Worm (Caenorhabditis elegans): ENCODE results near the gene Y57G11A.5.

Y57G11A.5 gene

DNA sequence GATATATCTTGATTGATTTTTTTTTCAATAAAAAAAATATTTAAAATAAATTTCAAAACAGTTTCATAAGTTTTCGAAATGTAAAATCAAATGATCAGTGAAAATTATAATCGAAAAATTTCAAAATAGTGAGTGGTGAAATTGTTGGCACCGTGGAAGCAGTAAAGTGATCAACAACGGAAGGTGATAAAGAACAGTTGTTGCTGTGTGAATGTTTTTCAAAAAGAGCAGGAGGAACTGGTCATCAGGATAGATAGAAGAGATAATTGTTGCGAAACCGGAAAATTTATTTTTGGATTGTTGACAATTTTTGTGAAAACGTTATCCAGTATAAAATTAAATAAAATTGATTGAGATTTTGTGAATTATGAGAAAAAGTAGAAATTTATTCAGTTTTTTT lies 6.3 kb downstream of the Y57G11A.5 start:
- TF ChIP-seq pes-1 (GFP tag; IDR thresholded peaks at IDR 0.05): no peak
- no peak for TF ChIP-seq hnd-1 (tag; optimal IDR thresholded peaks at IDR 0.05)
- no peak for TF ChIP-seq ceh-36 (tag; optimal IDR thresholded peaks at IDR 0.05)
- no peak for TF ChIP-seq tra-4 (tag; optimal IDR thresholded peaks at IDR 0.05)
- TF ChIP-seq tbx-37 (GFP tag; conservative IDR thresholded peaks at IDR 0.05): no peak
- TF ChIP-seq tbx-11 (GFP tag; IDR thresholded peaks at IDR 0.05): no peak
- no peak for TF ChIP-seq aly-1 (tag; optimal IDR thresholded peaks at IDR 0.05)
- TF ChIP-seq flt-1 (GFP tag; IDR thresholded peaks at IDR 0.05): no peak
- TF ChIP-seq sea-1 (GFP tag; conservative IDR thresholded peaks at IDR 0.05): no peak
- no peak for TF ChIP-seq F13C5.2 (tag; optimal IDR thresholded peaks at IDR 0.05)
- no peak for TF ChIP-seq hmbx-1 (tag; optimal IDR thresholded peaks at IDR 0.05)
- TF ChIP-seq ets-7 (tag; optimal IDR thresholded peaks at IDR 0.05): no peak
- TF ChIP-seq ceh-13 (GFP tag; optimal IDR thresholded peaks at IDR 0.05): no peak
- TF ChIP-seq B0310.2 (tag; optimal IDR thresholded peaks at IDR 0.05): no peak
- no peak for TF ChIP-seq scrt-1 (GFP tag; IDR thresholded peaks at IDR 0.05)
- TF ChIP-seq ama-1 (optimal IDR thresholded peaks at IDR 0.05): no peak
- TF ChIP-seq hmg-4 (GFP tag; optimal IDR thresholded peaks at IDR 0.05): no peak

- TF ChIP-seq aly-1 (tag; optimal IDR thresholded peaks at IDR 0.05) (no peak), F13C5.2 (tag; optimal IDR thresholded peaks at IDR 0.05) (no peak), hmg-4 (GFP tag; optimal IDR thresholded peaks at IDR 0.05) (no peak), tra-4 (tag; optimal IDR thresholded peaks at IDR 0.05) (no peak), tbx-11 (GFP tag; IDR thresholded peaks at IDR 0.05) (no peak), hmbx-1 (tag; optimal IDR thresholded peaks at IDR 0.05) (no peak), ceh-36 (tag; optimal IDR thresholded peaks at IDR 0.05) (no peak), ceh-13 (GFP tag; optimal IDR thresholded peaks at IDR 0.05) (no peak), ama-1 (optimal IDR thresholded peaks at IDR 0.05) (no peak), hnd-1 (tag; optimal IDR thresholded peaks at IDR 0.05) (no peak), ets-7 (tag; optimal IDR thresholded peaks at IDR 0.05) (no peak)
These were observed 7.2 kb downstream of the Y57G11A.5 start, which contains the start of gene tag-273 for ce11 chrIV:14505066-14505465. Gene tag-273 (minus strand): TSS chrIV:14505166.

ce11 chrIV:14496494-14496893 lies 15.8 kb downstream of the Y57G11A.5 start:
- TF ChIP-seq F13C5.2 (tag; optimal IDR thresholded peaks at IDR 0.05) (no peak), ceh-36 (tag; optimal IDR thresholded peaks at IDR 0.05) (no peak), hnd-1 (tag; optimal IDR thresholded peaks at IDR 0.05) (no peak), tbx-37 (GFP tag; conservative IDR thresholded peaks at IDR 0.05) (no peak), sea-1 (GFP tag; conservative IDR thresholded peaks at IDR 0.05) (no peak), scrt-1 (GFP tag; IDR thresholded peaks at IDR 0.05) (0 out of 2 replicates have a peak, but pooled peaks have one; percentile 13), ama-1 (optimal IDR thresholded peaks at IDR 0.05) (no peak)

DNA sequence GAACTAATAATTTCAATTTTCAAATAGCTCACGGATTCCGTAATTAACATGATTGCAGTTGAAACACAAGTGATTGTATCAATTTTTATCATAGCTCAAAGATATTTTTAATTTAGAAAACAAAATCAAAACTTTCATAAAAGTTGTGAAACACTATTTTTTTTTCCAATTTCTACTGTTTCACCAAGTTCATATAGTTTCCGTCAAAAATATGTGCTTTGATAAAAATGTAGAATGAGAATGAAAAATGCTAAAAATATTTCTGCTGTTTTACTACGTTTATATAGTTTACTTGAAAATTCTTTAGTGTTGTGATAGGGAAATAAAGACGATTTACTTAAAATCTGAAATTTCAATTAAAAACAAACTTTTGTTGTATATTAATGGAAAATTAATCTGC lies 16.8 kb downstream of the Y57G11A.5 start:
- TF ChIP-seq tra-4 (tag; optimal IDR thresholded peaks at IDR 0.05) (no peak), hnd-1 (tag; optimal IDR thresholded peaks at IDR 0.05) (no peak), B0310.2 (tag; optimal IDR thresholded peaks at IDR 0.05) (no peak), pes-1 (GFP tag; IDR thresholded peaks at IDR 0.05) (no peak), F13C5.2 (tag; optimal IDR thresholded peaks at IDR 0.05) (no peak), ceh-36 (tag; optimal IDR thresholded peaks at IDR 0.05) (no peak), tbx-37 (GFP tag; conservative IDR thresholded peaks at IDR 0.05) (no peak), flt-1 (GFP tag; IDR thresholded peaks at IDR 0.05) (no peak), ceh-13 (GFP tag; optimal IDR thresholded peaks at IDR 0.05) (no peak), hmbx-1 (tag; optimal IDR thresholded peaks at IDR 0.05) (no peak), ets-7 (tag; optimal IDR thresholded peaks at IDR 0.05) (no peak), ama-1 (optimal IDR thresholded peaks at IDR 0.05) (no peak), aly-1 (tag; optimal IDR thresholded peaks at IDR 0.05) (no peak), hmg-4 (GFP tag; optimal IDR thresholded peaks at IDR 0.05) (no peak), sea-1 (GFP tag; conservative IDR thresholded peaks at IDR 0.05) (no peak), scrt-1 (GFP tag; IDR thresholded peaks at IDR 0.05) (no peak), tbx-11 (GFP tag; IDR thresholded peaks at IDR 0.05) (no peak)

- no peak for TF ChIP-seq ets-7 (tag; optimal IDR thresholded peaks at IDR 0.05)
- no peak for TF ChIP-seq scrt-1 (GFP tag; IDR thresholded peaks at IDR 0.05)
- TF ChIP-seq hmg-4 (GFP tag; optimal IDR thresholded peaks at IDR 0.05): no peak
- no peak for TF ChIP-seq ceh-36 (tag; optimal IDR thresholded peaks at IDR 0.05)
- no peak for TF ChIP-seq ceh-13 (GFP tag; optimal IDR thresholded peaks at IDR 0.05)
- TF ChIP-seq sea-1 (GFP tag; conservative IDR thresholded peaks at IDR 0.05): no peak
- no peak for TF ChIP-seq hmbx-1 (tag; optimal IDR thresholded peaks at IDR 0.05)
- TF ChIP-seq pes-1 (GFP tag; IDR thresholded peaks at IDR 0.05): no peak
- TF ChIP-seq flt-1 (GFP tag; IDR thresholded peaks at IDR 0.05): no peak
- TF ChIP-seq tbx-11 (GFP tag; IDR thresholded peaks at IDR 0.05): no peak
- no peak for TF ChIP-seq ama-1 (optimal IDR thresholded peaks at IDR 0.05)
- no peak for TF ChIP-seq tra-4 (tag; optimal IDR thresholded peaks at IDR 0.05)
- TF ChIP-seq B0310.2 (tag; optimal IDR thresholded peaks at IDR 0.05): no peak
These were observed 21.2 kb downstream of the Y57G11A.5 start for ce11 chrIV:14491135-14491534.

DNA sequence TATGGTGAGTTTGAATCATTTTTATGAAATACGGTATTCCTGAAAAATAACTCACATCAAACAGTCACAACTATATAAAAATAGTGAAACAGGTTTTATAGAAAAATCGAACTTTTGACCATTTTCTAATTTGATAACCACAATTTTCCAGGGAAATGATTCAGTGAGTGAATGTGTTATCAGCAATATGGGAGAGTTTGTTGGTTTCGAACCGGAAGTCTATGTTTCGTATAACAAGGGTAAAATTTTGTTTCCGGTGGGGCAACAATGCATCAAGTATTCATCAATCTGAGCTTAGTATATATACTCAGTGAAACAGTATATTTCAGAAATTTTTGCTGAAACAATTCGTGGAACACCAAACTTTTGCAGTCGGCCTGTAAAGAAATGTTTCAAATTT lies 28.9 kb downstream of the Y57G11A.5 start:
- no peak for TF ChIP-seq tra-4 (tag; optimal IDR thresholded peaks at IDR 0.05)
- no peak for TF ChIP-seq pes-1 (GFP tag; IDR thresholded peaks at IDR 0.05)
- TF ChIP-seq sea-1 (GFP tag; conservative IDR thresholded peaks at IDR 0.05): no peak
- TF ChIP-seq flt-1 (GFP tag; IDR thresholded peaks at IDR 0.05): no peak
- TF ChIP-seq F13C5.2 (tag; optimal IDR thresholded peaks at IDR 0.05): no peak
- TF ChIP-seq ets-7 (tag; optimal IDR thresholded peaks at IDR 0.05): no peak
- TF ChIP-seq aly-1 (tag; optimal IDR thresholded peaks at IDR 0.05): no peak
- TF ChIP-seq B0310.2 (tag; optimal IDR thresholded peaks at IDR 0.05): no peak
- TF ChIP-seq tbx-37 (GFP tag; conservative IDR thresholded peaks at IDR 0.05): no peak

ce11 chrIV:14481984-14482383 lies 30.3 kb downstream of the Y57G11A.5 start, which contains the start of gene Y57G11A.4:
Gene Y57G11A.4 (plus strand): TSS chrIV:14482284.
- TF ChIP-seq B0310.2 (tag; optimal IDR thresholded peaks at IDR 0.05) (no peak), tra-4 (tag; optimal IDR thresholded peaks at IDR 0.05) (no peak), ceh-36 (tag; optimal IDR thresholded peaks at IDR 0.05) (no peak), ets-7 (tag; optimal IDR thresholded peaks at IDR 0.05) (no peak), aly-1 (tag; optimal IDR thresholded peaks at IDR 0.05) (no peak), hnd-1 (tag; optimal IDR thresholded peaks at IDR 0.05) (no peak)

DNA sequence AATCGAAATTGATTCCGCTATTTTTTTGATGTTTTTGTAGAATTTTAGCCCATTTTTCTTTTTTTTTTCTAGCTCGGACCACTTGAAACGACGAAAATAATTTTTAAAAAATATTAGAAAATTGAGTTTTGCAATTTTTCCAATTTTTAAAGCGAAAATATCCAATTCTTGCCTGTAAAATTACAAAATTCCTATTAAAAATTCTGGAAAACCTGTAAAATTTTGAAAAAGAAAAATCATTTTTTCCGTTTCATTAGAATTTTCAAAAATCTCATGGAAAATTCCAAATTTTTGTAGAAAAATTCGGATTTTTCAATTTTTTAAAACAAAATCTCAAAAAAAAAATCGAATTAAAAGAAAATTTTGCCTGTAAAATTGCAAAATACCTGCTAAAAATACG lies 43.3 kb downstream of the Y57G11A.5 start:
- TF ChIP-seq sea-1 (GFP tag; conservative IDR thresholded peaks at IDR 0.05) (no peak), ceh-36 (tag; optimal IDR thresholded peaks at IDR 0.05) (no peak), ceh-13 (GFP tag; optimal IDR thresholded peaks at IDR 0.05) (no peak), B0310.2 (tag; optimal IDR thresholded peaks at IDR 0.05) (no peak)
